Fruit fly (Drosophila melanogaster) whole organism, prepupa: ENCODE data around the gene mgl.

Experiments
- Blimp-1 ChIP-seq: fragments of 200-800 bp; sonication (Bioruptor generic); optimal IDR thresholded peaks from 3 replicates; lab custom pipeline; 2017; ENCODE audit warnings: missing biosample characterization, missing genetic modification characterization, mild to moderate bottlenecking, moderate library complexity, missing genetic modification reagents
- CG11294 ChIP-seq: fragments of 200-800 bp; sonication (Bioruptor generic); IDR thresholded peaks from 2 replicates; pipeline ENCODE4 v1.3.6; 2022; ENCODE audit warnings: missing biosample characterization, missing genetic modification characterization
- CG11762 ChIP-seq: fragments of 200-800 bp; sonication (Bioruptor generic); optimal IDR thresholded peaks from 3 replicates; lab custom pipeline; 2016; ENCODE audit warnings: missing biosample characterization, missing genetic modification characterization; ENCODE audit not compliant: insufficient read depth
- CG11902 ChIP-seq: fragments of 200-800 bp; sonication (Bioruptor generic); optimal IDR thresholded peaks from 3 replicates; lab custom pipeline; 2016; ENCODE audit warnings: missing biosample characterization, missing genetic modification characterization
- CG15336 ChIP-seq: fragments of 200-800 bp; sonication (Bioruptor generic); IDR thresholded peaks from 2 replicates; pipeline ENCODE4 v1.3.6; 2022; ENCODE audit warnings: missing biosample characterization, missing genetic modification characterization
- CG16779 ChIP-seq: fragments of 200-800 bp; sonication (Bioruptor generic); optimal IDR thresholded peaks from 3 replicates; lab custom pipeline; 2017; ENCODE audit warnings: missing biosample characterization, mild to moderate bottlenecking, missing genetic modification characterization
- CG31627 ChIP-seq: fragments of 200-800 bp; sonication (Bioruptor generic); optimal IDR thresholded peaks from 3 replicates; lab custom pipeline; 2016; ENCODE audit warnings: missing biosample characterization, missing genetic modification characterization
- CG32006 ChIP-seq: fragments of 200-800 bp; sonication (Bioruptor generic); optimal IDR thresholded peaks from 3 replicates; lab custom pipeline; 2017; ENCODE audit warnings: missing biosample characterization, mild to moderate bottlenecking, missing genetic modification characterization
- CG34406 ChIP-seq: fragments of 200-800 bp; sonication (Bioruptor generic); optimal IDR thresholded peaks from 3 replicates; lab custom pipeline; 2016; ENCODE audit warnings: missing biosample characterization, missing genetic modification characterization
- CG3919 ChIP-seq: fragments of 200-800 bp; sonication (Bioruptor generic); optimal IDR thresholded peaks from 3 replicates; lab custom pipeline; 2016; ENCODE audit warnings: missing biosample characterization, missing genetic modification characterization
- CG4318 ChIP-seq: fragments of 200-800 bp; sonication (Bioruptor generic); optimal IDR thresholded peaks from 3 replicates; lab custom pipeline; 2017; ENCODE audit warnings: missing biosample characterization, mild to moderate bottlenecking, missing genetic modification characterization
- CG6163 ChIP-seq: fragments of 200-800 bp; sonication (Bioruptor generic); IDR thresholded peaks from 3 replicates; pipeline ENCODE4 v1.3.6; 2022; ENCODE audit warnings: missing biosample characterization, missing genetic modification characterization
- CG6276 ChIP-seq: fragments of 200-800 bp; sonication (Bioruptor generic); optimal IDR thresholded peaks from 2 replicates; lab custom pipeline; 2017; ENCODE audit warnings: missing biosample characterization, mild to moderate bottlenecking, missing genetic modification characterization
- CG6808 ChIP-seq: fragments of 200-800 bp; sonication (Bioruptor generic); optimal IDR thresholded peaks from 3 replicates; lab custom pipeline; 2017; ENCODE audit warnings: missing biosample characterization, missing genetic modification characterization, mild to moderate bottlenecking, moderate library complexity, missing genetic modification reagents
- CG6854 ChIP-seq: fragments of 200-800 bp; sonication (Bioruptor generic); optimal IDR thresholded peaks from 2 replicates; lab custom pipeline; 2017; ENCODE audit warnings: missing biosample characterization, mild to moderate bottlenecking, missing genetic modification characterization
- CG8119 ChIP-seq: fragments of 200-800 bp; sonication (Bioruptor generic); IDR thresholded peaks from 3 replicates; pipeline ENCODE4 v1.3.6; 2022; ENCODE audit warnings: missing biosample characterization, missing genetic modification characterization
- CG8319 ChIP-seq: fragments of 200-800 bp; sonication (Bioruptor generic); optimal IDR thresholded peaks from 3 replicates; lab custom pipeline; 2016; ENCODE audit warnings: missing biosample characterization, missing genetic modification characterization
- CG8632 ChIP-seq: fragments of 200-800 bp; sonication (Bioruptor generic); optimal IDR thresholded peaks from 3 replicates; lab custom pipeline; 2016; ENCODE audit warnings: missing biosample characterization, missing genetic modification characterization
- Eip75B ChIP-seq: fragments of 200-800 bp; sonication (Bioruptor generic); optimal IDR thresholded peaks from 3 replicates; lab custom pipeline; 2016; ENCODE audit warnings: missing biosample characterization, missing genetic modification characterization
- Eip93F ChIP-seq: fragments of 200-800 bp; sonication (Bioruptor generic); optimal IDR thresholded peaks from 2 replicates; lab custom pipeline; 2016; ENCODE audit warnings: missing biosample characterization, mild to moderate bottlenecking, missing genetic modification characterization
- Ets96B ChIP-seq: fragments of 200-800 bp; optimal IDR thresholded peaks from 2 replicates; lab custom pipeline; 2019; ENCODE audit warnings: missing biosample characterization, mild to moderate bottlenecking, missing genetic modification characterization, moderate library complexity
- Hr38 ChIP-seq: sonication (Bioruptor generic); optimal IDR thresholded peaks from 2 replicates; lab custom pipeline; 2016; ENCODE audit warnings: missing biosample characterization, missing genetic modification characterization
- Hr39 ChIP-seq: fragments of 200-800 bp; sonication (Bioruptor generic); optimal IDR thresholded peaks from 2 replicates; lab custom pipeline; 2016; ENCODE audit warnings: missing biosample characterization, missing genetic modification characterization
- Hr4 ChIP-seq: fragments of 200-800 bp; sonication (Bioruptor generic); optimal IDR thresholded peaks from 3 replicates; lab custom pipeline; 2016; ENCODE audit warnings: missing biosample characterization, missing genetic modification characterization
- Met ChIP-seq: fragments of 200-800 bp; sonication (Bioruptor generic); optimal IDR thresholded peaks from 3 replicates; lab custom pipeline; 2016; ENCODE audit warnings: missing biosample characterization, missing genetic modification characterization
- OdsH ChIP-seq: fragments of 200-800 bp; sonication (Bioruptor generic); optimal IDR thresholded peaks from 3 replicates; lab custom pipeline; 2016; ENCODE audit warnings: missing biosample characterization, missing genetic modification characterization
- Smox ChIP-seq: fragments of 200-800 bp; sonication (Bioruptor generic); optimal IDR thresholded peaks from 3 replicates; lab custom pipeline; 2016; ENCODE audit warnings: missing biosample characterization, missing genetic modification characterization
- Sox102F ChIP-seq: fragments of 200-800 bp; sonication (Bioruptor generic); optimal IDR thresholded peaks from 2 replicates; lab custom pipeline; 2016; ENCODE audit warnings: missing biosample characterization, mild to moderate bottlenecking, missing genetic modification characterization
- Sox14 ChIP-seq: fragments of 200-800 bp; sonication (Bioruptor generic); optimal IDR thresholded peaks from 3 replicates; lab custom pipeline; 2016; ENCODE audit warnings: missing biosample characterization, missing genetic modification characterization
- Sox15 ChIP-seq: fragments of 200-800 bp; sonication (Bioruptor generic); optimal IDR thresholded peaks from 3 replicates; lab custom pipeline; 2016; ENCODE audit warnings: missing biosample characterization, missing genetic modification characterization
- achi ChIP-seq: fragments of 200-800 bp; sonication (Bioruptor generic); optimal IDR thresholded peaks from 3 replicates; lab custom pipeline; 2016; ENCODE audit warnings: missing biosample characterization, missing genetic modification characterization
- acj6 ChIP-seq: fragments of 200-800 bp; sonication (Bioruptor generic); optimal IDR thresholded peaks from 3 replicates; lab custom pipeline; 2016; ENCODE audit warnings: missing biosample characterization, missing genetic modification characterization
- cyc ChIP-seq: fragments of 200-800 bp; sonication (Bioruptor generic); optimal IDR thresholded peaks from 3 replicates; lab custom pipeline; 2016; ENCODE audit warnings: missing biosample characterization, missing genetic modification characterization
- eg ChIP-seq: fragments of 200-800 bp; sonication (Bioruptor generic); IDR thresholded peaks from 3 replicates; pipeline ENCODE4 v1.3.6; 2022; ENCODE audit warnings: missing biosample characterization, missing genetic modification characterization
- esn ChIP-seq: fragments of 200-800 bp; sonication (Bioruptor generic); optimal IDR thresholded peaks from 2 replicates; lab custom pipeline; 2016; ENCODE audit warnings: missing biosample characterization, mild to moderate bottlenecking, missing genetic modification characterization, moderate library complexity
- fd59A ChIP-seq: fragments of 200-800 bp; sonication (Bioruptor generic); optimal IDR thresholded peaks from 2 replicates; lab custom pipeline; 2017; ENCODE audit warnings: missing biosample characterization, mild to moderate bottlenecking, missing genetic modification characterization, missing genetic modification reagents
- fd85E ChIP-seq: fragments of 200-800 bp; sonication (Bioruptor generic); optimal IDR thresholded peaks from 3 replicates; lab custom pipeline; 2016; ENCODE audit warnings: missing biosample characterization, missing genetic modification characterization
- fkh ChIP-seq: fragments of 200-800 bp; sonication (Bioruptor generic); optimal IDR thresholded peaks from 3 replicates; lab custom pipeline; 2017; ENCODE audit warnings: missing biosample characterization, mild to moderate bottlenecking, missing genetic modification characterization, moderate library complexity
- pdm3 ChIP-seq: fragments of 200-800 bp; sonication (Bioruptor generic); optimal IDR thresholded peaks from 3 replicates; lab custom pipeline; 2016; ENCODE audit warnings: missing biosample characterization, missing genetic modification characterization
- salr ChIP-seq, 2 experiments: fragments of 200-800 bp; sonication (Bioruptor generic); optimal IDR thresholded peaks; 3 replicates each; lab custom pipeline; 2016 to 2018; ENCODE audit warnings: missing biosample characterization in 2 of 2, missing genetic modification characterization in 2 of 2, mild to moderate bottlenecking in 1 of 2
- ss ChIP-seq, 2 experiments: fragments of 200-800 bp; sonication (Bioruptor generic); optimal IDR thresholded peaks; 2 replicates in 1 of 2; 3 replicates in 1 of 2; lab custom pipeline; 2017 to 2018; ENCODE audit warnings: mild to moderate bottlenecking in 2 of 2, missing biosample characterization in 2 of 2, missing genetic modification characterization in 2 of 2, moderate library complexity in 1 of 2
- svp ChIP-seq: fragments of 200-800 bp; sonication (Bioruptor generic); peaks from one replicate; lab custom pipeline; 2016; ENCODE audit warnings: missing biosample characterization, missing genetic modification characterization
- topi ChIP-seq: fragments of 200-800 bp; sonication (Bioruptor generic); optimal IDR thresholded peaks from 3 replicates; lab custom pipeline; 2016; ENCODE audit warnings: missing biosample characterization, missing genetic modification characterization
- vri ChIP-seq: fragments of 200-800 bp; sonication (Bioruptor generic); optimal IDR thresholded peaks from 3 replicates; lab custom pipeline; 2016; ENCODE audit warnings: missing biosample characterization, mild to moderate bottlenecking, missing genetic modification characterization

Gene mgl

dm6 chrX:9352112-9353096 is 147.5 kb downstream of the mgl start (continued):
- TF ChIP-seq Sox102F = peak; percentile 66
- peak; percentile 77 for TF ChIP-seq eg (GFP tag; lab: Robert Waterston, UW)
- peak; percentile 43 for TF ChIP-seq CG4318 (GFP tag; lab: Kevin White, UChicago)
- peak; percentile 63 for TF ChIP-seq CG8119 (GFP tag; lab: Robert Waterston, UW)
- peak; percentile 60 for TF ChIP-seq achi (GFP tag; lab: Kevin White, UChicago)
- no peak for TF ChIP-seq CG6808 (GFP tag; lab: Kevin White, UChicago)
- peak; percentile 71 for TF ChIP-seq CG31627 (GFP tag; lab: Kevin White, UChicago)
- TF ChIP-seq topi (GFP tag; lab: Kevin White, UChicago) = peak; percentile 76
- peak; percentile 19 for TF ChIP-seq CG8319 (GFP tag; lab: Kevin White, UChicago)
- TF ChIP-seq CG6854 (GFP tag; lab: Kevin White, UChicago) = peak; percentile 42
- TF ChIP-seq CG34406 (GFP tag; lab: Kevin White, UChicago) = peak; percentile 65
- peak; percentile 3 for TF ChIP-seq Eip75B (GFP tag; lab: Kevin White, UChicago)
- peak; percentile 0 for TF ChIP-seq fd85E (GFP tag; lab: Kevin White, UChicago)
- peak; percentile 42 for TF ChIP-seq vri (GFP tag; lab: Kevin White, UChicago)
- peak in 1 of 2 experiments; percentile 4 for TF ChIP-seq ss (GFP tag; optimal IDR thresholded peaks at IDR 0.05; lab: Kevin White, UChicago)
- TF ChIP-seq fkh = peak; percentile 79
- TF ChIP-seq CG3919 (GFP tag; lab: Kevin White, UChicago) = peak; percentile 54
- TF ChIP-seq CG8632 = peak; percentile 52
- peak; percentile 75 for TF ChIP-seq esn (GFP tag; lab: Kevin White, UChicago)
- TF ChIP-seq salr (GFP tag; optimal IDR thresholded peaks at IDR 0.05; lab: Kevin White, UChicago) = no peak
- peak; percentile 34 for TF ChIP-seq CG11902 (GFP tag; lab: Kevin White, UChicago)
- TF ChIP-seq fd59A (GFP tag; lab: Kevin White, UChicago) = no peak
- TF ChIP-seq CG6163 (GFP tag; lab: Robert Waterston, UW) = peak; percentile 85
- TF ChIP-seq, all 60 proteins: peak for 48

dm6 chrX:9350309-9350708 is 149.6 kb downstream of the mgl start:
- TF ChIP-seq CG4318 (GFP tag; lab: Kevin White, UChicago) = peak; percentile 31
- TF ChIP-seq CG15336 = peak; percentile 74
- no peak for TF ChIP-seq CG34406 (GFP tag; lab: Kevin White, UChicago)
- no peak for TF ChIP-seq esn (GFP tag; lab: Kevin White, UChicago)
- TF ChIP-seq OdsH (GFP tag; lab: Kevin White, UChicago) = no peak
- peak; percentile 33 for TF ChIP-seq CG6276 (GFP tag; lab: Kevin White, UChicago)
- TF ChIP-seq Hr4 (GFP tag; lab: Kevin White, UChicago) = peak; percentile 40
- TF ChIP-seq CG11294 (GFP tag; lab: Robert Waterston, UW) = no peak
- peak; percentile 3 for TF ChIP-seq achi (GFP tag; lab: Kevin White, UChicago)
- TF ChIP-seq CG11762 (GFP tag; lab: Kevin White, UChicago) = no peak
- TF ChIP-seq CG16779 (tag; lab: Kevin White, UChicago) = no peak
- peak; percentile 50; the same call in 2 of the 3 replicates for TF ChIP-seq CG8119 (GFP tag; lab: Robert Waterston, UW)
- TF ChIP-seq CG32006 (GFP tag; lab: Kevin White, UChicago) = peak; percentile 67
- TF ChIP-seq Ets96B (tag; lab: Kevin White, UChicago) = peak; percentile 4

DNA sequence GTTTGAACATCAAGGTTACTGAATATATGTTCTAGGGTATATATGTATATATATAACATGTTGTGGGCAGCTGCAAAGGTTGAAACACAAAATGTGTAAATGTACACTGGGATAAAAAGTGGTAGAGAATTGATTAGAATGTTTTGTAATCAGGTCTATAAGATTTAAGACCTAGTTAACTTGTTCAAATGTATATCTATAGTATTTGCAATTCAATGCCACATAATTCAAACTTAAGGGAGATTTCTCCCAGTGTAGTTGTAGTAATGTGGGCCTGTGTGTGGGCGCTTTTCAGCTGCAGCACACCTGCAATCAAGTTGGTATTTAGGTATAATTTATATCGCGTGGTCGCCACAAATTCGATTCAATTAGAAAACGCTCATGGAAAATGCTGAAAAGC is 150.7 kb downstream of the mgl start:
- peak; percentile 11 for TF ChIP-seq CG4318 (GFP tag; lab: Kevin White, UChicago)
- TF ChIP-seq Blimp-1 (GFP tag; lab: Kevin White, UChicago) = no peak
- TF ChIP-seq Hr39 (GFP tag; lab: Kevin White, UChicago) = peak; percentile 37
- TF ChIP-seq cyc (GFP tag; lab: Kevin White, UChicago) = no peak
- no peak for TF ChIP-seq Eip93F (GFP tag; lab: Kevin White, UChicago)
- no peak for TF ChIP-seq ss (GFP tag; optimal IDR thresholded peaks at IDR 0.05; lab: Kevin White, UChicago)
- TF ChIP-seq CG6808 (GFP tag; lab: Kevin White, UChicago) = no peak
- no peak for TF ChIP-seq CG11762 (GFP tag; lab: Kevin White, UChicago)
- no peak for TF ChIP-seq Sox14
- TF ChIP-seq acj6 = peak; percentile 25
- TF ChIP-seq vri (GFP tag; lab: Kevin White, UChicago) = no peak
- no peak for TF ChIP-seq Sox15 (GFP tag; lab: Kevin White, UChicago)
- TF ChIP-seq CG15336 = peak; percentile 59
- TF ChIP-seq pdm3 (GFP tag; lab: Kevin White, UChicago) = peak; percentile 18
- TF ChIP-seq esn (GFP tag; lab: Kevin White, UChicago) = peak; percentile 29
- TF ChIP-seq Hr38 (GFP tag; lab: Kevin White, UChicago) = no peak
- no peak for TF ChIP-seq Smox
- TF ChIP-seq CG6163 (GFP tag; lab: Robert Waterston, UW) = peak; percentile 53; the same call in 1 of the 3 replicates
- peak; percentile 32 for TF ChIP-seq svp (GFP tag; lab: Kevin White, UChicago)
- TF ChIP-seq Met (GFP tag; lab: Kevin White, UChicago) = peak; percentile 18
- peak; percentile 9 for TF ChIP-seq topi (GFP tag; lab: Kevin White, UChicago)
